Worm (Caenorhabditis elegans) whole organism, dauer: ENCODE data around the gene Y53C12A.11.
"Not testable (repeated sequence)": the region's sequence is repeated elsewhere in the genome, so short reads cannot be mapped to it uniquely, and the experiment has no call there.

Source experiments
- unc-62 ChIP-seq: sonication (generic microtip); optimal IDR thresholded peaks from 2 replicates; lab custom pipeline; 2017; ENCODE audit warnings: missing biosample characterization, missing genetic modification reagents, missing genetic modification characterization

Y53C12A.11 gene

ce11 chrII:9718631-9719252 lies at the start of gene Y53C12A.11:
Y53C12A.11 (minus strand) TSS chrII:9718698.
- not testable (repeated sequence) for TF ChIP-seq unc-62 (GFP tag; lab: Kevin White, UChicago)

- TF ChIP-seq unc-62 (GFP tag; lab: Kevin White, UChicago): no peak
Observed at ce11 chrII:9764696-9765095, 46.2 kb upstream of the Y53C12A.11 start.

ce11 chrII:9759382-9759781 lies 40.9 kb upstream of the Y53C12A.11 start:
- no peak for TF ChIP-seq unc-62 (GFP tag; lab: Kevin White, UChicago)

ce11 chrII:9757651-9758282 lies 39.3 kb upstream of the Y53C12A.11 start, which contains the start of gene shk-1:
shk-1 (plus strand) TSS chrII:9758232.
- TF ChIP-seq unc-62 (GFP tag; lab: Kevin White, UChicago): no peak

- TF ChIP-seq unc-62 (GFP tag; lab: Kevin White, UChicago): no peak
Observed at ce11 chrII:9755425-9755824, 36.9 kb upstream of the Y53C12A.11 start.

ce11 chrII:9753730-9754129 lies 35.2 kb upstream of the Y53C12A.11 start, which contains the start of gene ZK1321.1:
ZK1321.1 (plus strand) TSS chrII:9754030.
- no peak for TF ChIP-seq unc-62 (GFP tag; lab: Kevin White, UChicago)

- TF ChIP-seq unc-62 (GFP tag; lab: Kevin White, UChicago): no peak
Observed at ce11 chrII:9753056-9753455, 34.6 kb upstream of the Y53C12A.11 start, which contains the start of gene Y53C12B.7. Y53C12B.7 (minus strand) TSS chrII:9753218.

ce11 chrII:9752278-9752677 lies 33.8 kb upstream of the Y53C12A.11 start:
- no peak for TF ChIP-seq unc-62 (GFP tag; lab: Kevin White, UChicago)

ce11 chrII:9746069-9746468 lies 27.6 kb upstream of the Y53C12A.11 start, which contains the start of the genes Y53C12B.1 and nos-3:
Y53C12B.1 (minus strand) TSS chrII:9746078.
nos-3 (plus strand) TSS chrII:9746316.
- no peak for TF ChIP-seq unc-62 (GFP tag; lab: Kevin White, UChicago)

- TF ChIP-seq unc-62 (GFP tag; lab: Kevin White, UChicago): no peak
Observed at ce11 chrII:9742784-9743183, 24.3 kb upstream of the Y53C12A.11 start, which contains the start of gene pno-1. pno-1 (minus strand) TSS chrII:9742884.

- no peak for TF ChIP-seq unc-62 (GFP tag; lab: Kevin White, UChicago)
Observed at ce11 chrII:9741400-9741799, 22.9 kb upstream of the Y53C12A.11 start.

ce11 chrII:9740552-9740951 lies 22.1 kb upstream of the Y53C12A.11 start:
- TF ChIP-seq unc-62 (GFP tag; lab: Kevin White, UChicago): no peak

ce11 chrII:9738820-9739219 lies 20.3 kb upstream of the Y53C12A.11 start:
- TF ChIP-seq unc-62 (GFP tag; lab: Kevin White, UChicago): no peak

ce11 chrII:9735785-9736184 lies 17.3 kb upstream of the Y53C12A.11 start:
- no peak for TF ChIP-seq unc-62 (GFP tag; lab: Kevin White, UChicago)

ce11 chrII:9731810-9732209 lies 13.3 kb upstream of the Y53C12A.11 start, which contains the start of gene mab-3:
mab-3 (plus strand) TSS chrII:9732137.
- TF ChIP-seq unc-62 (GFP tag; lab: Kevin White, UChicago): not testable (repeated sequence)

- no peak for TF ChIP-seq unc-62 (GFP tag; lab: Kevin White, UChicago)
Observed at ce11 chrII:9729866-9730265, 11.4 kb upstream of the Y53C12A.11 start.
